Worm (Caenorhabditis elegans): Measurements from ENCODE around the gene chd-3.

DNA sequence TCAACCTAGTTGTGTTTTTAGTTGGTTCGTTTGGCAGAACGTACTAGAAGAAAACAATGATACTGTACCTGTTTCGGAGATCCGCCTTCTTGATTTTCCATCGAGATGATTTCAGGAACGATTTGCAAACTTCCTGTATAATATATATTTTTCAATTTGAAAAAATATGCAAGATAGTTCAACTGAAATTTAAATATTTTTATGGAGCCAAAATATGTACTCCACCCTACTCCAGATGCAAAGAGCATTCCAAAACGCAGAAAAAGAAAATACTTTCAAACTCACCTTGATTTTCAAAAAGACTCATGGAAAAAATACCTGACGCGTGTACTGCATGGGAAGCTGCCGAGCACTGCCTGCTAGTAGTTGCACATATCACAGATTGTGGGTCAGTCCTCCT is 38.9 kb downstream of the chd-3 start, which contains the start of gene gei-3:
- TF ChIP-seq egl-27 (tag; optimal IDR thresholded peaks at IDR 0.05) (no peak), dmd-4 (tag; optimal IDR thresholded peaks at IDR 0.05) (no peak), unc-62 (GFP tag; optimal IDR thresholded peaks at IDR 0.05) (no peak), ceh-82 (tag; optimal IDR thresholded peaks at IDR 0.05) (no peak), aly-2 (tag; optimal IDR thresholded peaks at IDR 0.05) (no peak), zag-1 (tag; optimal IDR thresholded peaks at IDR 0.05) (no peak), fos-1 (tag; optimal IDR thresholded peaks at IDR 0.05) (no peak), lsy-2 (tag; optimal IDR thresholded peaks at IDR 0.05) (no peak)
